Fruit fly (Drosophila melanogaster) whole organism, wandering third instar larva: ENCODE measurements around the gene CG15211.

Experiments used
- Abd-B ChIP-seq: fragments of >200 bp; optimal IDR thresholded peaks from 2 replicates; lab custom pipeline; 2017; ENCODE audit warnings: missing biosample characterization, missing genetic modification characterization
- CG32264 ChIP-seq: fragments of 200-800 bp; sonication (Bioruptor generic); optimal IDR thresholded peaks from 2 replicates; lab custom pipeline; 2016; ENCODE audit warnings: missing biosample characterization, missing genetic modification characterization
- CrebA ChIP-seq: fragments of 200-800 bp; sonication (Bioruptor generic); optimal IDR thresholded peaks from 2 replicates; lab custom pipeline; 2016; ENCODE audit warnings: missing biosample characterization, mild to moderate bottlenecking, missing genetic modification characterization, borderline replicate concordance
- Dfd ChIP-seq: fragments of >200 bp; optimal IDR thresholded peaks from 2 replicates; lab custom pipeline; 2017; ENCODE audit warnings: missing biosample characterization, missing genetic modification characterization
- Dif ChIP-seq: fragments of 200-275, 200-300 bp; sonication (Bioruptor generic); optimal IDR thresholded peaks from 2 replicates; lab custom pipeline; 2018; ENCODE audit warnings: missing biosample characterization, missing genetic modification characterization; ENCODE audit not compliant: partially characterized antibody
- GATAd ChIP-seq: sonication (Bioruptor generic); optimal IDR thresholded peaks from 2 replicates; lab custom pipeline; 2016; ENCODE audit warnings: missing biosample characterization, missing genetic modification characterization
- HLH106 ChIP-seq: fragments of 200-800 bp; optimal IDR thresholded peaks from 3 replicates; lab custom pipeline; 2019; ENCODE audit warnings: missing biosample characterization, mild to moderate bottlenecking, missing genetic modification characterization, moderate library complexity
- Hnf4 ChIP-seq: fragments of 200-800 bp; sonication (Bioruptor generic); optimal IDR thresholded peaks from 2 replicates; lab custom pipeline; 2016; ENCODE audit warnings: missing biosample characterization, mild to moderate bottlenecking, missing genetic modification characterization
- Hr78 ChIP-seq: fragments of >200 bp; optimal IDR thresholded peaks from 2 replicates; lab custom pipeline; 2017; ENCODE audit warnings: missing biosample characterization, missing genetic modification characterization
- Hr83 ChIP-seq: fragments of 200-300 bp; sonication (Bioruptor generic); optimal IDR thresholded peaks from 2 replicates; lab custom pipeline; 2016; ENCODE audit warnings: missing biosample characterization, mild to moderate bottlenecking, missing genetic modification characterization, moderate library complexity; ENCODE audit not compliant: poor library complexity, severe bottlenecking
- Jra ChIP-seq: sonication (Bioruptor generic); optimal IDR thresholded peaks from 2 replicates; lab custom pipeline; 2016; ENCODE audit warnings: missing biosample characterization, missing genetic modification characterization
- Mio ChIP-seq: sonication (Bioruptor generic); optimal IDR thresholded peaks from 2 replicates; lab custom pipeline; 2016; ENCODE audit warnings: missing biosample characterization, missing genetic modification characterization
- Myc ChIP-seq: fragments of >200 bp; optimal IDR thresholded peaks from 2 replicates; lab custom pipeline; 2017
- N ChIP-seq: fragments of >200 bp; optimal IDR thresholded peaks from 2 replicates; lab custom pipeline; 2018; ENCODE audit warnings: missing biosample characterization, missing external identifiers, missing genetic modification characterization
- OdsH ChIP-seq: fragments of 200-800 bp; sonication (Bioruptor generic); optimal IDR thresholded peaks from 2 replicates; lab custom pipeline; 2016; ENCODE audit warnings: missing biosample characterization, mild to moderate bottlenecking, missing genetic modification characterization
- Rel ChIP-seq, 2 experiments: fragments of 200-800 bp; sonication (Bioruptor generic) in 1 of 2; optimal IDR thresholded peaks; 2 replicates in 1 of 2; 3 replicates in 1 of 2; lab custom pipeline; 2016 to 2019; ENCODE audit warnings: mild to moderate bottlenecking in 2 of 2, missing biosample characterization in 2 of 2, missing genetic modification characterization in 2 of 2, moderate library complexity in 1 of 2
- Sp1 ChIP-seq: fragments of 200-800 bp; sonication (Bioruptor generic); optimal IDR thresholded peaks from 3 replicates; lab custom pipeline; 2019; ENCODE audit warnings: missing biosample characterization, mild to moderate bottlenecking, missing genetic modification characterization, moderate library complexity
- br ChIP-seq: fragments of 200-800 bp; sonication (Bioruptor generic); optimal IDR thresholded peaks from 2 replicates; lab custom pipeline; 2016; ENCODE audit warnings: missing biosample characterization, missing genetic modification characterization
- brk ChIP-seq: fragments of 200-800 bp; sonication (Bioruptor generic); optimal IDR thresholded peaks from 2 replicates; lab custom pipeline; 2016; ENCODE audit warnings: missing biosample characterization, mild to moderate bottlenecking, missing genetic modification characterization
- dl ChIP-seq, 2 experiments: fragments of 175-275, 200-275 bp in 1 of 2; fragments of 200-275 bp in 1 of 2; sonication (Bioruptor generic); optimal IDR thresholded peaks; lab custom pipeline; 2018; ENCODE audit warnings: mild to moderate bottlenecking in 2 of 2, missing biosample characterization in 2 of 2, missing genetic modification characterization in 2 of 2, moderate library complexity in 2 of 2; ENCODE audit not compliant: partially characterized antibody in 2 of 2, insufficient read depth in 1 of 2
- dmrt93B ChIP-seq: fragments of 200-800 bp; sonication (Bioruptor generic); optimal IDR thresholded peaks from 2 replicates; lab custom pipeline; 2018; ENCODE audit warnings: missing biosample characterization, mild to moderate bottlenecking, missing genetic modification characterization
- dsf ChIP-seq: sonication (Bioruptor generic); optimal IDR thresholded peaks from 2 replicates; lab custom pipeline; 2016; ENCODE audit warnings: missing biosample characterization, missing genetic modification characterization, borderline replicate concordance
- ey ChIP-seq: fragments of 200-800 bp; sonication (Bioruptor generic); optimal IDR thresholded peaks from 2 replicates; lab custom pipeline; 2016; ENCODE audit warnings: missing biosample characterization, missing genetic modification characterization
- foxo ChIP-seq, 2 experiments: fragments of 200-800 bp; sonication (Bioruptor generic); optimal IDR thresholded peaks; 2 replicates in 1 of 2; 3 replicates in 1 of 2; lab custom pipeline; 2016 to 2017; ENCODE audit warnings: missing biosample characterization in 2 of 2, missing genetic modification characterization in 2 of 2
- fru ChIP-seq: fragments of 200-800 bp; sonication (Bioruptor generic); optimal IDR thresholded peaks from 3 replicates; lab custom pipeline; 2016; ENCODE audit warnings: missing biosample characterization, mild to moderate bottlenecking, missing genetic modification characterization
- h ChIP-seq: fragments of 200-800 bp; sonication (Bioruptor generic); optimal IDR thresholded peaks from 3 replicates; lab custom pipeline; 2016; ENCODE audit warnings: missing biosample characterization, mild to moderate bottlenecking, missing genetic modification characterization
- jim ChIP-seq: fragments of 175-275, 200-325 bp; sonication (Bioruptor generic); optimal IDR thresholded peaks from 2 replicates; lab custom pipeline; 2016; ENCODE audit warnings: missing biosample characterization, mild to moderate bottlenecking, missing genetic modification characterization
- pan ChIP-seq: fragments of >200 bp; optimal IDR thresholded peaks from 2 replicates; lab custom pipeline; 2017
- psq ChIP-seq: fragments of 200-800 bp; sonication (Bioruptor generic); optimal IDR thresholded peaks from 3 replicates; lab custom pipeline; 2017; ENCODE audit warnings: missing biosample characterization, mild to moderate bottlenecking, missing genetic modification characterization, moderate library complexity
- rgr ChIP-seq: fragments of 200-800 bp; sonication (Bioruptor generic); optimal IDR thresholded peaks from 3 replicates; lab custom pipeline; 2016; ENCODE audit warnings: missing biosample characterization, mild to moderate bottlenecking, missing genetic modification characterization
- sv ChIP-seq: fragments of 200-800 bp; sonication (Bioruptor generic); optimal IDR thresholded peaks from 3 replicates; lab custom pipeline; 2016; ENCODE audit warnings: missing biosample characterization, missing genetic modification characterization
- tai ChIP-seq: sonication (Bioruptor generic); optimal IDR thresholded peaks from 2 replicates; lab custom pipeline; 2016; ENCODE audit warnings: missing biosample characterization, missing genetic modification characterization
- usp ChIP-seq: fragments of >200 bp; optimal IDR thresholded peaks from 2 replicates; lab custom pipeline; 2017; ENCODE audit warnings: missing biosample characterization, missing genetic modification characterization
- woc ChIP-seq: sonication (Bioruptor generic); optimal IDR thresholded peaks from 2 replicates; lab custom pipeline; 2016; ENCODE audit warnings: missing biosample characterization, mild to moderate bottlenecking, missing genetic modification characterization

Gene CG15211

dm6 chrX:10744773-10745589 is 27.4 kb upstream of the CG15211 start, which contains the start of gene stx:
Gene stx (minus strand): TSS chrX:10744943.
- TF ChIP-seq Hnf4 (GFP tag; lab: Kevin White, UChicago) = peak; percentile 41
- peak; percentile 17 for TF ChIP-seq rgr (GFP tag; lab: Kevin White, UChicago)
- TF ChIP-seq Mio (GFP tag; lab: Kevin White, UChicago) = no peak
- peak in 1 of 2 experiments; percentile 24 for TF ChIP-seq dl (GFP tag; optimal IDR thresholded peaks at IDR 0.05; lab: Kevin White, UChicago; ENCODE audit: insufficient read depth in 1 of 2, partially characterized antibody in 2 of 2)
- TF ChIP-seq fru (GFP tag; lab: Kevin White, UChicago) = peak; percentile 25
- TF ChIP-seq dsf = peak; percentile 34
- peak; percentile 85 for TF ChIP-seq Hr83
- peak in 1 of 2 experiments; percentile 8 for TF ChIP-seq foxo (GFP tag; optimal IDR thresholded peaks at IDR 0.05; lab: Kevin White, UChicago)
- peak; percentile 7 for TF ChIP-seq HLH106 (tag; lab: Kevin White, UChicago)
- no peak for TF ChIP-seq Rel (GFP tag; optimal IDR thresholded peaks at IDR 0.05; lab: Kevin White, UChicago)
- TF ChIP-seq Rel (tag; optimal IDR thresholded peaks at IDR 0.05; lab: Kevin White, UChicago) = peak; percentile 91
- peak; percentile 6 for TF ChIP-seq h (GFP tag; lab: Kevin White, UChicago)
- TF ChIP-seq woc (GFP tag; lab: Kevin White, UChicago) = peak; percentile 71
- TF ChIP-seq Sp1 = peak; percentile 35
- TF ChIP-seq tai (GFP tag; lab: Kevin White, UChicago) = no peak
- TF ChIP-seq usp (GFP tag; lab: Kevin White, UChicago) = no peak
- peak; percentile 66 for TF ChIP-seq Myc (lab: Kevin White, UChicago)
- peak; percentile 37 for TF ChIP-seq jim
- peak; percentile 67 for TF ChIP-seq Dif
- TF ChIP-seq brk (GFP tag; lab: Kevin White, UChicago) = no peak
- peak; percentile 16 for TF ChIP-seq Jra

DNA sequence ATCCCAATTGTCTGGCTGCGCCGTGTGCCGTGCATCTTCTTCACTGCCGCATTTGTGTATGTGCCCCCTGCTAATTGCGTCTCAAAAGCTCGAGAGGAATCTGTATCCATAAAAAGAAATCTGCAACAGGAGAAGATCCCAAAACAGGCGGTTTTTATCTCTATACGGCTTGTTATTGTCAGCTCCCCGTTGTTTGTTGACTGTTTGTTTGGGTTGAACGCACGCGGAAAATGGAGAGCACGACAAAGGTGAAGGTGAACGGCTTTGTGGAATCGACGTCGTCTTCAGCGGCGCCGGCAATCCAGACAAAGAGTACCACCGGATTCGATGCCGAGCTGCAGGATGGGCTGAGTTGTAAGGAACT is 26.8 kb upstream of the CG15211 start:
- no peak for TF ChIP-seq Dif
- no peak for TF ChIP-seq Hr78 (GFP tag; lab: Kevin White, UChicago)
- TF ChIP-seq ey (GFP tag; lab: Kevin White, UChicago) = no peak
- TF ChIP-seq usp (GFP tag; lab: Kevin White, UChicago) = no peak
- no peak for TF ChIP-seq foxo (GFP tag; optimal IDR thresholded peaks at IDR 0.05; lab: Kevin White, UChicago)
- TF ChIP-seq dl (GFP tag; optimal IDR thresholded peaks at IDR 0.05; lab: Kevin White, UChicago; ENCODE audit: insufficient read depth in 1 of 2, partially characterized antibody in 2 of 2) = no peak
- no peak for TF ChIP-seq psq (GFP tag; lab: Kevin White, UChicago)
- TF ChIP-seq HLH106 (tag; lab: Kevin White, UChicago) = no peak
- no peak for TF ChIP-seq Myc (lab: Kevin White, UChicago)
- no peak for TF ChIP-seq jim
- no peak for TF ChIP-seq OdsH (GFP tag; lab: Kevin White, UChicago)
- TF ChIP-seq br (GFP tag; lab: Kevin White, UChicago) = no peak
- TF ChIP-seq Hnf4 (GFP tag; lab: Kevin White, UChicago) = no peak
- no peak for TF ChIP-seq woc (GFP tag; lab: Kevin White, UChicago)
- TF ChIP-seq N (GFP tag; lab: Kevin White, UChicago) = no peak
- TF ChIP-seq dsf = no peak

DNA sequence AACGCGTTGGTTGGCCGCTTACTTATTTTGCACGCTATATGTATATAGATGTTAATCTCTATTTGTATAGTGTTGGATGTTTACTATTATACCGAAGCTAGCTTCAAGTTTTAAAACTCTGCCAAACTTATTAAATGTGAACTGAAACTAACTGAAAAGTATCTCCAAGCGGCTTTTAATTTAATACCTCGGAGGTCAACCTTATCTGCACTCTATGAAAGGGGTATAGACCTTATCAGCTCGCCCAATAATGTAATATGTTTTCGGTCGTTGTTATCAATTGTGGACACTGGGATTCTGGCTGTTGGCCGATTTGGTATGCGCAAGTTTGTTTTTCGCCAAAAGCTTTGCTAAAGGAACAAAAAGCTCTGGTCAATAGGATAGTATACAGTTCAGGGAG is 23.7 kb upstream of the CG15211 start:
- no peak for TF ChIP-seq br (GFP tag; lab: Kevin White, UChicago)
- no peak for TF ChIP-seq ey (GFP tag; lab: Kevin White, UChicago)
- TF ChIP-seq Jra = no peak
- TF ChIP-seq HLH106 (tag; lab: Kevin White, UChicago) = no peak
- TF ChIP-seq usp (GFP tag; lab: Kevin White, UChicago) = no peak
- no peak for TF ChIP-seq foxo (GFP tag; optimal IDR thresholded peaks at IDR 0.05; lab: Kevin White, UChicago)
- TF ChIP-seq pan (lab: Kevin White, UChicago) = no peak
- TF ChIP-seq dl (GFP tag; optimal IDR thresholded peaks at IDR 0.05; lab: Kevin White, UChicago; ENCODE audit: insufficient read depth in 1 of 2, partially characterized antibody in 2 of 2) = no peak
- no peak for TF ChIP-seq GATAd (GFP tag; lab: Kevin White, UChicago)
- TF ChIP-seq dmrt93B (GFP tag; lab: Kevin White, UChicago) = no peak
- TF ChIP-seq Dfd (GFP tag; lab: Kevin White, UChicago) = no peak
- no peak for TF ChIP-seq Abd-B (GFP tag; lab: Kevin White, UChicago)
- no peak for TF ChIP-seq Hr78 (GFP tag; lab: Kevin White, UChicago)
- TF ChIP-seq sv = no peak
- TF ChIP-seq Dif = no peak
- TF ChIP-seq CrebA (GFP tag; lab: Kevin White, UChicago) = no peak
- no peak for TF ChIP-seq N (GFP tag; lab: Kevin White, UChicago)
- no peak for TF ChIP-seq tai (GFP tag; lab: Kevin White, UChicago)
- TF ChIP-seq CG32264 = no peak
- TF ChIP-seq dsf = no peak
